Worm (Caenorhabditis elegans) whole organism, mixed stage, embryonic: ENCODE results near the gene nspd-7.

Source experiments
- M03D4.4 ChIP-seq: sonication (generic microtip); optimal IDR thresholded peaks from 2 replicates; lab custom pipeline; 2017; ENCODE audit warnings: mild to moderate bottlenecking, missing genetic modification characterization, missing compliant biosample characterization
- ceh-39 ChIP-seq: fragments of 150-350 bp; optimal IDR thresholded peaks from 2 replicates; lab custom pipeline; 2014; ENCODE audit warnings: missing biosample characterization, missing genetic modification characterization
- ceh-43 ChIP-seq: fragments of 200-800 bp; sonication (Bioruptor generic); optimal IDR thresholded peaks from 2 replicates; lab custom pipeline; 2018; ENCODE audit warnings: mild to moderate bottlenecking, missing genetic modification characterization, moderate library complexity, missing compliant biosample characterization
- ces-1 ChIP-seq: fragments of 150-350 bp; optimal IDR thresholded peaks from 2 replicates; lab custom pipeline; 2014; ENCODE audit warnings: missing biosample characterization, missing genetic modification reagents, missing genetic modification characterization
- cnd-1 ChIP-seq: fragments of 200-800 bp; sonication (Bioruptor generic); optimal IDR thresholded peaks from 2 replicates; lab custom pipeline; 2018; ENCODE audit warnings: mild to moderate bottlenecking, missing genetic modification characterization, missing compliant biosample characterization
- elt-1 ChIP-seq: sonication (generic microtip); optimal IDR thresholded peaks from 2 replicates; lab custom pipeline; 2017; ENCODE audit warnings: missing genetic modification characterization, mild to moderate bottlenecking, missing compliant biosample characterization, antibody characterized with exemption, moderate library complexity, borderline replicate concordance; ENCODE audit not compliant: insufficient read depth
- elt-3 ChIP-seq: fragments of 150-350 bp; optimal IDR thresholded peaks from 2 replicates; lab custom pipeline; 2014; ENCODE audit warnings: missing biosample characterization, missing genetic modification characterization
- flh-1 ChIP-seq: fragments of 200-800 bp; sonication (Bioruptor generic); optimal IDR thresholded peaks from 2 replicates; lab custom pipeline; 2018; ENCODE audit warnings: mild to moderate bottlenecking, missing genetic modification characterization, moderate library complexity, missing compliant biosample characterization
- ham-2 ChIP-seq: fragments of 200-800 bp; sonication (Bioruptor generic); optimal IDR thresholded peaks from 2 replicates; lab custom pipeline; 2018; ENCODE audit warnings: mild to moderate bottlenecking, missing genetic modification characterization, missing compliant biosample characterization
- hlh-1 ChIP-seq: fragments of 150-350 bp; optimal IDR thresholded peaks from 2 replicates; lab custom pipeline; 2014; ENCODE audit warnings: missing biosample characterization, missing genetic modification reagents, missing genetic modification characterization
- lin-13 ChIP-seq: fragments of 150-350 bp; optimal IDR thresholded peaks from 2 replicates; lab custom pipeline; 2014; ENCODE audit warnings: missing biosample characterization, missing genetic modification characterization
- lin-32 ChIP-seq: fragments of 200-800 bp; sonication (Bioruptor generic); optimal IDR thresholded peaks from 2 replicates; lab custom pipeline; 2018; ENCODE audit warnings: mild to moderate bottlenecking, missing genetic modification characterization, missing compliant biosample characterization
- lsy-2 ChIP-seq: fragments of 150-350 bp; optimal IDR thresholded peaks from 2 replicates; lab custom pipeline; 2014; ENCODE audit warnings: missing biosample characterization, missing genetic modification characterization
- mab-5 ChIP-seq: fragments of 150-350 bp; optimal IDR thresholded peaks from 2 replicates; lab custom pipeline; 2014; ENCODE audit warnings: missing biosample characterization, missing genetic modification characterization
- mep-1 ChIP-seq: fragments of 150-350 bp; optimal IDR thresholded peaks from 2 replicates; lab custom pipeline; 2017; ENCODE audit warnings: missing biosample characterization, missing genetic modification reagents, missing genetic modification characterization, inconsistent platforms
- mls-2 ChIP-seq: sonication (generic microtip); optimal IDR thresholded peaks from 2 replicates; lab custom pipeline; 2016; ENCODE audit warnings: mild to moderate bottlenecking, missing genetic modification characterization, moderate library complexity, missing compliant biosample characterization
- nhr-2 ChIP-seq: fragments of 150-350 bp; optimal IDR thresholded peaks from 2 replicates; lab custom pipeline; 2014; ENCODE audit warnings: missing biosample characterization, missing genetic modification characterization
- nhr-237 ChIP-seq: fragments of 150-350 bp; optimal IDR thresholded peaks from 2 replicates; lab custom pipeline; 2014; ENCODE audit warnings: missing biosample characterization, missing genetic modification characterization
- nhr-28 ChIP-seq: fragments of 150-350 bp; optimal IDR thresholded peaks from 2 replicates; lab custom pipeline; 2014; ENCODE audit warnings: missing biosample characterization, missing genetic modification characterization
- nhr-76 ChIP-seq: sonication (generic microtip); optimal IDR thresholded peaks from 2 replicates; lab custom pipeline; 2017; ENCODE audit warnings: missing biosample characterization, missing genetic modification characterization
- pha-4 ChIP-seq: fragments of 150-350 bp; optimal IDR thresholded peaks from 2 replicates; lab custom pipeline; 2018; ENCODE audit warnings: missing biosample characterization, missing genetic modification reagents, missing genetic modification characterization
- sem-2 ChIP-seq: fragments of 200-800 bp; sonication (Bioruptor generic); optimal IDR thresholded peaks from 2 replicates; lab custom pipeline; 2018; ENCODE audit warnings: mild to moderate bottlenecking, missing genetic modification characterization, missing compliant biosample characterization
- snpc-4 ChIP-seq: fragments of 150-350 bp; optimal IDR thresholded peaks from 2 replicates; lab custom pipeline; 2014; ENCODE audit warnings: missing biosample characterization, missing genetic modification characterization
- sptf-1 ChIP-seq: sonication (generic microtip); optimal IDR thresholded peaks from 2 replicates; lab custom pipeline; 2017; ENCODE audit warnings: mild to moderate bottlenecking, missing genetic modification characterization, moderate library complexity, missing compliant biosample characterization
- tbx-8 ChIP-seq: fragments of 200-800 bp; sonication (Bioruptor generic); optimal IDR thresholded peaks from 2 replicates; lab custom pipeline; 2018; ENCODE audit warnings: mild to moderate bottlenecking, missing genetic modification characterization, moderate library complexity, missing compliant biosample characterization
- unc-39 ChIP-seq: fragments of 150-350 bp; optimal IDR thresholded peaks from 2 replicates; lab custom pipeline; 2014; ENCODE audit warnings: missing biosample characterization, missing genetic modification characterization
- zip-8 ChIP-seq: fragments of 150-350 bp; optimal IDR thresholded peaks from 2 replicates; lab custom pipeline; 2014; ENCODE audit warnings: missing biosample characterization, missing genetic modification characterization

The nspd-7 gene

DNA sequence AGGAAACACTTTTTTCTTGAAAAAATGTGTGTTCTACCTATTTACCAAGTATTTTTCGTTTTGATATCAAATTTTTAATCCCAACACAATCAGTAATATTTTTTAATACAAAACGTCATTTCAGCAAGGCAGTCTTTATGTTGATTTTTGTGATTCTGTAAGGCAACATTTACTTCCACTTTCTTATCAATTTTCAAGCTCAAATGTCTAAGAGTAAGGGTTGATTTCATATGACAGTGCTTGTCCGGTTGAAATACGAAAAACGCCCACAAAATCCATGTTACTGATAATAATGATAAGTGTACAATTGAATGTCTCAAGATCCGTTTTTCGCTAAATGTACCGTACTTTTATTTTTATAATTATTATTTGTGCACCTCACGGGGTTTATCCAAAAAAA, 32.9 kb downstream of the nspd-7 start:
- TF ChIP-seq sptf-1: no peak
- TF ChIP-seq mep-1 (tag; lab: Kevin White, UChicago): no peak
- TF ChIP-seq sem-2 (GFP tag; lab: Kevin White, UChicago): no peak
- no peak for TF ChIP-seq nhr-2 (tag; lab: Kevin White, UChicago)
- no peak for TF ChIP-seq ceh-39
- no peak for TF ChIP-seq cnd-1 (tag; lab: Kevin White, UChicago)
- TF ChIP-seq ham-2 (GFP tag; lab: Kevin White, UChicago): no peak
- no peak for TF ChIP-seq elt-1 (tag; lab: Kevin White, UChicago)
- TF ChIP-seq, all 35 proteins: peak for 0

ce11 chrIV:10235279-10235829, 33.6 kb downstream of the nspd-7 start, which contains the start of gene ech-9:
Gene ech-9, minus strand, starts transcription at chrIV:10235329.
- no peak for TF ChIP-seq mls-2 (tag; lab: Kevin White, UChicago)
- no peak for TF ChIP-seq elt-3 (tag; lab: Kevin White, UChicago)
- TF ChIP-seq M03D4.4 (tag; lab: Kevin White, UChicago): no peak
- TF ChIP-seq nhr-28 (tag; lab: Kevin White, UChicago): no peak

ce11 chrIV:10232456-10232855, 36.5 kb downstream of the nspd-7 start, which contains the start of gene F01G10.4:
Gene F01G10.4, minus strand, starts transcription at chrIV:10232556.
- no peak for TF ChIP-seq unc-39 (tag; lab: Kevin White, UChicago)
- TF ChIP-seq flh-1 (GFP tag; lab: Kevin White, UChicago): no peak
- no peak for TF ChIP-seq lin-32 (GFP tag; lab: Kevin White, UChicago)

DNA sequence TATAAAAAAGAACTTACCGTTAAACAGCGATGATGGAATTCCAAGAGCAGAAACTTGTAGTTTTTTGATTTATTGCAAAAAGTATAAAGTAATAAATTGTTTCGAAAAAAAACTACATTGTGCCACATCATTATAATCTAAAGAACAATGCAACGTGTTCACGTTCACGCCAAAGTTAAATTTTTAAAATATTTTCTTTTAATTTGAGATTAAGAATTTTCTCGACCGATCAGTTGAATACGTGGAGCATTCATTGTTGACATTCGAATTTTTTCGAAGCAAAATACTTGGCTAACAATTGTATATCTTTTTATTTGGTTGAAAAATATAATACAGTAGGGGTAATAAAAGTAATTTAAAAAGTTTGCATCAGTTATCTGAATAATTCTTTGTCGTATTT, 38.0 kb downstream of the nspd-7 start, which contains the start of gene F01G10.5:
TSS of gene F01G10.5 (minus strand) at position 101 of the 400 bp plus-strand sequence.
- TF ChIP-seq snpc-4: no peak
- no peak for TF ChIP-seq M03D4.4 (tag; lab: Kevin White, UChicago)
- TF ChIP-seq mls-2 (tag; lab: Kevin White, UChicago): no peak
- no peak for TF ChIP-seq ces-1
- no peak for TF ChIP-seq nhr-2 (tag; lab: Kevin White, UChicago)
- TF ChIP-seq nhr-237 (tag; lab: Kevin White, UChicago): no peak
- TF ChIP-seq hlh-1 (tag; lab: Kevin White, UChicago): no peak
- TF ChIP-seq sptf-1: no peak
- no peak for TF ChIP-seq flh-1 (GFP tag; lab: Kevin White, UChicago)
- no peak for TF ChIP-seq tbx-8 (GFP tag; lab: Kevin White, UChicago)
- no peak for TF ChIP-seq ceh-43
- no peak for TF ChIP-seq elt-3 (tag; lab: Kevin White, UChicago)
- TF ChIP-seq nhr-76 (tag; lab: Kevin White, UChicago): no peak

ce11 chrIV:10227534-10227933, 41.5 kb downstream of the nspd-7 start, which contains the start of gene F01G10.6:
Gene F01G10.6, minus strand, starts transcription at chrIV:10227634.
- TF ChIP-seq cnd-1 (tag; lab: Kevin White, UChicago) (no peak), mab-5 (no peak), nhr-237 (tag; lab: Kevin White, UChicago) (no peak), lsy-2 (no peak), zip-8 (tag; lab: Kevin White, UChicago) (no peak), lin-32 (GFP tag; lab: Kevin White, UChicago) (no peak), hlh-1 (tag; lab: Kevin White, UChicago) (no peak), pha-4 (tag; lab: Kevin White, UChicago) (no peak), ham-2 (GFP tag; lab: Kevin White, UChicago) (no peak)

ce11 chrIV:10223723-10224122, 45.3 kb downstream of the nspd-7 start, which contains the start of gene nas-12:
Gene nas-12, plus strand, starts transcription at chrIV:10224023.
- TF ChIP-seq tbx-8 (GFP tag; lab: Kevin White, UChicago) (no peak), flh-1 (GFP tag; lab: Kevin White, UChicago) (no peak), ces-1 (no peak), lin-13 (tag; lab: Kevin White, UChicago) (no peak)
- TF ChIP-seq, all 35 proteins: peak for 0
